Worm (Caenorhabditis elegans) whole organism, early embryonic: ENCODE results near the gene nhr-119.

Experiments used
- F13C5.2 ChIP-seq: sonication (generic microtip); optimal IDR thresholded peaks from 2 replicates; lab custom pipeline; 2017; ENCODE audit warnings: mild to moderate bottlenecking, missing genetic modification characterization, inconsistent platforms, missing compliant biosample characterization
- aly-1 ChIP-seq: sonication (generic microtip); optimal IDR thresholded peaks from 2 replicates; lab custom pipeline; 2016; ENCODE audit warnings: missing genetic modification characterization, missing compliant biosample characterization
- ama-1 ChIP-seq: fragments of 150-350 bp; optimal IDR thresholded peaks from 2 replicates; lab custom pipeline; 2014
- hmbx-1 ChIP-seq: sonication (generic microtip); optimal IDR thresholded peaks from 2 replicates; lab custom pipeline; 2016; ENCODE audit warnings: mild to moderate bottlenecking, missing genetic modification characterization, missing compliant biosample characterization
- hmg-4 ChIP-seq: fragments of 200-800 bp; sonication (Bioruptor generic); optimal IDR thresholded peaks from 2 replicates; lab custom pipeline; 2018; ENCODE audit warnings: mild to moderate bottlenecking, missing genetic modification characterization, missing compliant biosample characterization
- hnd-1 ChIP-seq: sonication (generic microtip); optimal IDR thresholded peaks from 2 replicates; lab custom pipeline; 2016; ENCODE audit warnings: missing genetic modification characterization, missing compliant biosample characterization
- pes-1 ChIP-seq: fragments of 200-800 bp; sonication (Bioruptor generic); IDR thresholded peaks from 2 replicates; pipeline ENCODE4 v1.3.6; 2022; ENCODE audit warnings: missing genetic modification reagents, missing genetic modification characterization, missing compliant biosample characterization
- tbx-11 ChIP-seq: fragments of 200-800 bp; sonication (Bioruptor generic); IDR thresholded peaks from 2 replicates; pipeline ENCODE4 v1.3.6; 2022; ENCODE audit warnings: missing genetic modification characterization, missing compliant biosample characterization

DNA sequence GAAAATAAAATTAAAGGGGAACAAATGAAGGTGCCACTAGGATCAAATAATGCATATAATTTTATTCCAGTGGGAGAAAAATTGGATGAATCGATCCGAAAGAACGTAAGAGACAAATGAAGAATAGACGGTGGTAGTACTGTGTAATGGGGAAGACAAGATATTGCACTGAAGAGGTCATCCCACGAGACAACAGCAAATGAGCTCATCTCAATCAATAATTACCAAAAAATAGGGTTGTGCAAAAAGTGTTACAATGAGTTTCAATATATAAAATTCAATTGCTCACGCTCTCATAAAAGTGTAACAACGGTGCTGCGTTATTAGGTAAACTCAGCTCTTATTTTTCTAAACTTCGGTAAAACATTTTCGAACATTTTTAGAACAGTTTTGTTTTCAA lies 36.5 kb upstream of the nhr-119 start, which contains the start of gene K12H6.7:
- TF ChIP-seq hmg-4 (GFP tag; lab: Kevin White, UChicago) (no peak), pes-1 (GFP tag; lab: Robert Waterston, UW) (no peak), aly-1 (no peak), hmbx-1 (tag; lab: Kevin White, UChicago) (no peak), F13C5.2 (no peak), ama-1 (lab: Kevin White, UChicago) (no peak), tbx-11 (no peak), hnd-1 (tag; lab: Kevin White, UChicago) (no peak)
